Worm (Caenorhabditis elegans) whole organism, young adult: Measurements from ENCODE around the gene ifbp-1.

Source experiments
- B0019.2 ChIP-seq: fragments of 200-800 bp; sonication (Bioruptor generic); conservative IDR thresholded peaks from 2 replicates; pipeline ENCODE4 v1.3.6; 2022; ENCODE audit warnings: missing genetic modification reagents, missing genetic modification characterization, missing compliant biosample characterization
- F23B12.7 ChIP-seq: sonication (generic microtip); optimal IDR thresholded peaks from 2 replicates; lab custom pipeline; 2017; ENCODE audit warnings: missing genetic modification characterization, mild to moderate bottlenecking, missing compliant biosample characterization, antibody characterized with exemption, moderate library complexity; ENCODE audit not compliant: insufficient read depth
- F37B4.10 ChIP-seq: fragments of 200-800 bp; sonication (Bioruptor generic); IDR thresholded peaks from 2 replicates; pipeline ENCODE4 v1.3.6; 2022; ENCODE audit warnings: missing genetic modification characterization, missing compliant biosample characterization
- F39B2.1 ChIP-seq: fragments of 200-800 bp; sonication (Bioruptor generic); IDR thresholded peaks from 2 replicates; pipeline ENCODE4 v1.3.6; 2022; ENCODE audit warnings: missing genetic modification reagents, missing genetic modification characterization, missing compliant biosample characterization
- F57A8.1 ChIP-seq: fragments of 200-800 bp; sonication (Bioruptor generic); optimal IDR thresholded peaks from 2 replicates; lab custom pipeline; 2018; ENCODE audit warnings: mild to moderate bottlenecking, missing genetic modification characterization, moderate library complexity, missing compliant biosample characterization
- F57C9.4 ChIP-seq: sonication (generic microtip); optimal IDR thresholded peaks from 2 replicates; lab custom pipeline; 2017; ENCODE audit warnings: mild to moderate bottlenecking, missing genetic modification characterization, missing compliant biosample characterization
- K12H6.12 ChIP-seq: fragments of 200-800 bp; sonication (Bioruptor generic); optimal IDR thresholded peaks from 2 replicates; lab custom pipeline; 2018; ENCODE audit warnings: mild to moderate bottlenecking, missing genetic modification characterization, missing compliant biosample characterization
- T07F8.4 ChIP-seq: sonication (generic microtip); optimal IDR thresholded peaks from 2 replicates; lab custom pipeline; 2016; ENCODE audit warnings: mild to moderate bottlenecking, missing genetic modification characterization, moderate library complexity, missing compliant biosample characterization
- T26A5.8 ChIP-seq: sonication (generic microtip); optimal IDR thresholded peaks from 2 replicates; lab custom pipeline; 2016; ENCODE audit warnings: missing genetic modification characterization, missing compliant biosample characterization
- Y53F4B.3 ChIP-seq: fragments of 200-800 bp; sonication (Bioruptor generic); IDR thresholded peaks from 2 replicates; pipeline ENCODE4 v1.3.6; 2022; ENCODE audit warnings: missing genetic modification reagents, missing genetic modification characterization, missing compliant biosample characterization
- Y79H2A.3 ChIP-seq: fragments of 200-800 bp; sonication (Bioruptor generic); conservative IDR thresholded peaks from 2 replicates; pipeline ENCODE4 v1.3.6; 2022; ENCODE audit warnings: missing genetic modification reagents, missing genetic modification characterization, missing compliant biosample characterization
- Y95B8A.8 ChIP-seq: fragments of 200-800 bp; sonication (Bioruptor generic); IDR thresholded peaks from 2 replicates; pipeline ENCODE4 v1.3.6; 2022; ENCODE audit warnings: missing genetic modification reagents, missing genetic modification characterization, missing compliant biosample characterization
- aptf-2 ChIP-seq: fragments of 200-800 bp; sonication (Bioruptor generic); conservative IDR thresholded peaks from 2 replicates; pipeline ENCODE4 v1.3.6; 2022; ENCODE audit warnings: missing genetic modification reagents, missing genetic modification characterization, missing compliant biosample characterization
- athp-1 ChIP-seq: sonication (generic microtip); optimal IDR thresholded peaks from 2 replicates; lab custom pipeline; 2017; ENCODE audit warnings: mild to moderate bottlenecking, missing genetic modification characterization, missing compliant biosample characterization
- attf-6 ChIP-seq: fragments of 200-800 bp; sonication (Bioruptor generic); IDR thresholded peaks from 2 replicates; pipeline ENCODE4 v1.3.6; 2022; ENCODE audit warnings: missing genetic modification reagents, missing genetic modification characterization, missing compliant biosample characterization
- ceh-27 ChIP-seq: fragments of 200-800 bp; sonication (Bioruptor generic); optimal IDR thresholded peaks from 2 replicates; lab custom pipeline; 2018; ENCODE audit warnings: mild to moderate bottlenecking, missing genetic modification characterization, moderate library complexity, missing compliant biosample characterization
- ceh-79 ChIP-seq: sonication (generic microtip); optimal IDR thresholded peaks from 2 replicates; lab custom pipeline; 2017; ENCODE audit warnings: mild to moderate bottlenecking, missing genetic modification characterization, missing compliant biosample characterization
- chd-7 ChIP-seq: sonication (generic microtip); optimal IDR thresholded peaks from 2 replicates; lab custom pipeline; 2016; ENCODE audit warnings: mild to moderate bottlenecking, missing genetic modification characterization, moderate library complexity, missing compliant biosample characterization
- egl-18 ChIP-seq: fragments of 200-800 bp; sonication (Bioruptor generic); IDR thresholded peaks from 2 replicates; pipeline ENCODE4 v1.3.6; 2022; ENCODE audit warnings: missing genetic modification reagents, missing genetic modification characterization, missing compliant biosample characterization
- fkh-3 ChIP-seq: sonication (generic microtip); optimal IDR thresholded peaks from 2 replicates; lab custom pipeline; 2016; ENCODE audit warnings: mild to moderate bottlenecking, missing genetic modification characterization, missing compliant biosample characterization
- gei-17 ChIP-seq: fragments of 200-800 bp; sonication (Bioruptor generic); optimal IDR thresholded peaks from 2 replicates; lab custom pipeline; 2018; ENCODE audit warnings: mild to moderate bottlenecking, missing genetic modification characterization, missing compliant biosample characterization
- hmg-20 ChIP-seq: fragments of 200-800 bp; sonication (Bioruptor generic); IDR thresholded peaks from 2 replicates; pipeline ENCODE4 v1.3.6; 2022; ENCODE audit warnings: missing genetic modification reagents, missing genetic modification characterization, missing compliant biosample characterization
- hrde-1 ChIP-seq: sonication (generic microtip); optimal IDR thresholded peaks from 2 replicates; lab custom pipeline; 2016; ENCODE audit warnings: missing genetic modification characterization, mild to moderate bottlenecking, missing compliant biosample characterization, moderate library complexity, missing genotype, missing genetic modification reagents, borderline replicate concordance
- lag-1 ChIP-seq: fragments of 200-800 bp; sonication (Bioruptor generic); IDR thresholded peaks from 2 replicates; pipeline ENCODE4 v1.3.6; 2022; ENCODE audit warnings: missing genetic modification reagents, missing genetic modification characterization, missing compliant biosample characterization
- madf-10 ChIP-seq: sonication (generic microtip); optimal IDR thresholded peaks from 2 replicates; lab custom pipeline; 2016; ENCODE audit warnings: mild to moderate bottlenecking, missing genetic modification characterization, missing compliant biosample characterization
- madf-3 ChIP-seq: fragments of 200-800 bp; sonication (Bioruptor generic); IDR thresholded peaks from 2 replicates; pipeline ENCODE4 v1.3.6; 2022; ENCODE audit warnings: missing genetic modification reagents, missing genetic modification characterization, missing compliant biosample characterization
- mes-4 ChIP-seq: sonication (generic microtip); optimal IDR thresholded peaks from 2 replicates; lab custom pipeline; 2016; ENCODE audit warnings: missing genotype, missing genetic modification characterization, missing compliant biosample characterization
- nhr-90 ChIP-seq: sonication (generic microtip); optimal IDR thresholded peaks from 2 replicates; lab custom pipeline; 2016; ENCODE audit warnings: missing genotype, mild to moderate bottlenecking, missing genetic modification characterization, missing compliant biosample characterization
- pbrm-1 ChIP-seq: fragments of 200-800 bp; sonication (Bioruptor generic); IDR thresholded peaks from 2 replicates; pipeline ENCODE4 v1.3.6; 2022; ENCODE audit warnings: missing genetic modification reagents, missing genetic modification characterization, missing compliant biosample characterization
- rcor-1 ChIP-seq: fragments of 200-800 bp; sonication (Bioruptor generic); IDR thresholded peaks from 2 replicates; pipeline ENCODE4 v1.3.6; 2022; ENCODE audit warnings: missing genetic modification reagents, missing genetic modification characterization, missing compliant biosample characterization
- somi-1 ChIP-seq: fragments of 200-800 bp; sonication (Bioruptor generic); optimal IDR thresholded peaks from 2 replicates; lab custom pipeline; 2018; ENCODE audit warnings: mild to moderate bottlenecking, missing genetic modification characterization, missing compliant biosample characterization
- tbp1 ChIP-seq: fragments of 200-800 bp; sonication (Bioruptor generic); optimal IDR thresholded peaks from 2 replicates; lab custom pipeline; 2018; ENCODE audit warnings: mild to moderate bottlenecking, missing genetic modification characterization, missing compliant biosample characterization
- xnd-1 ChIP-seq: sonication (generic microtip); optimal IDR thresholded peaks from 2 replicates; lab custom pipeline; 2016; ENCODE audit warnings: missing genotype, missing genetic modification reagents, missing genetic modification characterization, missing compliant biosample characterization
- zfh-2 ChIP-seq: fragments of 200-800 bp; sonication (Bioruptor generic); conservative IDR thresholded peaks from 2 replicates; pipeline ENCODE4 v1.3.6; 2022; ENCODE audit warnings: missing genetic modification reagents, missing genetic modification characterization, missing compliant biosample characterization

ifbp-1 gene

ce11 chrV:13402524-13402923 is 22.5 kb upstream of the ifbp-1 start:
- TF ChIP-seq somi-1 (GFP tag; lab: Kevin White, UChicago) = peak; percentile 24
- no peak for TF ChIP-seq fkh-3 (tag; lab: Kevin White, UChicago)
- no peak for TF ChIP-seq gei-17 (GFP tag; lab: Kevin White, UChicago)
- no peak for TF ChIP-seq F37B4.10
- TF ChIP-seq lag-1 = no peak

DNA sequence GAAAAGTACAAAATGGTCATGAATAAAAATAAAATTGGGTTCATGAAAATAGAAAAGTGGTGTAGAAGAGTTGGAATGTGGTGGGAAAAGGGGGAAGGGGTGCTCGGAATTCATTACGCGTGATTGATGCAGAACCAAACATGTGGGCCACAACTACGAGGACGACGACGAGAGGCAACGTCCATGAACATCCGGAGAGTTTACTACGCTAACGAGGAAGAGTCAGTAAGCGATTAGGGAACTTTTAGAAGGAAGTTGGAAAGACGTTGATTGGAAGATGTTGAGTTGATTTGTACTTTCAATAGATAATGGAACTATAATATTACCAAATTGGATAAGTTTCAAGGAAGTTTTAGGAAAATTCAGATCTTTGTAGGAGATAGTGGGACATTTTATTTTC is 21.6 kb upstream of the ifbp-1 start:
- no peak for TF ChIP-seq xnd-1
- TF ChIP-seq K12H6.12 (tag; lab: Kevin White, UChicago) = no peak
- no peak for TF ChIP-seq F39B2.1
- no peak for TF ChIP-seq F23B12.7 (tag; lab: Kevin White, UChicago)
- no peak for TF ChIP-seq pbrm-1 (GFP tag; lab: Robert Waterston, UW)
- no peak for TF ChIP-seq nhr-90 (tag; lab: Kevin White, UChicago)
- no peak for TF ChIP-seq F57A8.1 (GFP tag; lab: Kevin White, UChicago)
- TF ChIP-seq egl-18 (GFP tag; lab: Robert Waterston, UW) = no peak
- no peak for TF ChIP-seq gei-17 (GFP tag; lab: Kevin White, UChicago)
- TF ChIP-seq Y79H2A.3 = no peak
- TF ChIP-seq hmg-20 (GFP tag; lab: Robert Waterston, UW) = no peak
- no peak for TF ChIP-seq T07F8.4
- no peak for TF ChIP-seq B0019.2 (GFP tag; lab: Robert Waterston, UW)
- TF ChIP-seq madf-10 (tag; lab: Kevin White, UChicago) = no peak
- no peak for TF ChIP-seq T26A5.8 (tag; lab: Kevin White, UChicago)
- no peak for TF ChIP-seq Y53F4B.3 (GFP tag; lab: Robert Waterston, UW)
- TF ChIP-seq madf-3 (GFP tag; lab: Robert Waterston, UW) = no peak
- no peak for TF ChIP-seq fkh-3 (tag; lab: Kevin White, UChicago)
- TF ChIP-seq attf-6 = no peak

DNA sequence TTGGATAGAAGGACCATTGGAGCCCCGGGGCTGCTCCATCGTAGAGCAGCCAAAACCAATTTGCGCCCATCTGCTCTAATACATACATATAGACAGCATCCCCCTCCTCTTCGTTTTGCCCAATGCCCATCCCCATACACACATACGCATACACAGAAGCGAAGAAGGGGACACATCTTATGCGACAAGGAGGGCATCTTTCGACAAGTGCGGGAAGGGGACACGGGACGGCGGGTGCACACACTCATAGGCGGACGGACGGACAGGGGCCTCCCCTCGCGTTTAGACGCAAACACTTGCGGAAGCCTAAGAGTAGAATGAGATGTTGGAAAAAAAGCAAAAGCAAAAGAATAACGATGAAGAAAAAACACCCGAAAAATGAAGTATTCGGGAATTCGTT is 16.4 kb upstream of the ifbp-1 start:
- TF ChIP-seq hrde-1 (tag; lab: Kevin White, UChicago) (no peak), mes-4 (tag; lab: Kevin White, UChicago) (no peak), Y53F4B.3 (GFP tag; lab: Robert Waterston, UW) (no peak), athp-1 (tag; lab: Kevin White, UChicago) (no peak), rcor-1 (GFP tag; lab: Robert Waterston, UW) (0 out of 2 replicates have a peak, but pooled peaks have one; percentile 16), tbp1 (GFP tag; lab: Kevin White, UChicago) (no peak), F57C9.4 (tag; lab: Kevin White, UChicago) (no peak), Y95B8A.8 (GFP tag; lab: Robert Waterston, UW) (no peak), ceh-27 (GFP tag; lab: Kevin White, UChicago) (peak; percentile 80), zfh-2 (peak; percentile 67), ceh-79 (peak; percentile 8), somi-1 (GFP tag; lab: Kevin White, UChicago) (peak; percentile 59), fkh-3 (tag; lab: Kevin White, UChicago) (no peak)

DNA sequence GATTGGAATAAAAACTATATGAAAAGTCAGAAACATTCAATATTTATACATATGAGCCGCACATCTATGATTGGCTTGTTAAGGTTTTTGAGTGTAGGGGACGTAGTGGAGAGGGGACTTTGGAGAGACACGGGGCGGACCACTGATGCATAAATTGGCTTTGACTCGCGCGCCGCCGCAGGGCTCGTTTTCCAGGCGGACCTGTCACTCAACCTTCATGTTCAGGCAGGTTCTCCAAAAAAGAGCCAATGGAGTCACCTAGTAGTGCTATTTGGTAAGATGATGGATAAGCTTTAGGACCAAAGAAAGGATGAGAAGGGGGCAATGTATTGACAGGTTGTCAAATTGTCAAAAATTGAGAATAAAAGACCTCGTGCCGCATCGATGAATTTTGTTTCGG is 14.9 kb upstream of the ifbp-1 start:
- TF ChIP-seq aptf-2 (GFP tag; lab: Robert Waterston, UW) (no peak), B0019.2 (GFP tag; lab: Robert Waterston, UW) (no peak), chd-7 (no peak), pbrm-1 (GFP tag; lab: Robert Waterston, UW) (0 out of 2 replicates have a peak, but pooled peaks have one; percentile 29)
